Fruit fly (Drosophila melanogaster): ENCODE results near the gene heca.
A peak's percentile ranks its signal among the peaks of the same experiment; 100 is the strongest.

The heca gene

dm6 chr3R:30388215-30388871 is 110.6 kb downstream of the heca start (continued):
- TF ChIP-seq acj6 (GFP tag; optimal IDR thresholded peaks at IDR 0.05) (peak; percentile 97), CG1621 (tag; optimal IDR thresholded peaks at IDR 0.05) (peak; percentile 90), CG10631 (GFP tag; optimal IDR thresholded peaks at IDR 0.05) (peak; percentile 97), CG8632 (GFP tag; optimal IDR thresholded peaks at IDR 0.05) (peak; percentile 97), fd59A (GFP tag; optimal IDR thresholded peaks at IDR 0.05) (peak; percentile 98), net (GFP tag; optimal IDR thresholded peaks at IDR 0.05) (peak; percentile 98), Smox (GFP tag; optimal IDR thresholded peaks at IDR 0.05) (peak; percentile 96), CG6854 (GFP tag; optimal IDR thresholded peaks at IDR 0.05) (peak; percentile 93), Gug (GFP tag; IDR thresholded peaks at IDR 0.05) (peak; percentile 84), CG16779 (tag; optimal IDR thresholded peaks at IDR 0.05) (peak; percentile 93), CG11294 (GFP tag; IDR thresholded peaks at IDR 0.05) (peak; percentile 85), topi (GFP tag; optimal IDR thresholded peaks at IDR 0.05) (peak; percentile 98), lz (GFP tag; optimal IDR thresholded peaks at IDR 0.05) (peak; percentile 98), CG7368 (GFP tag; optimal IDR thresholded peaks at IDR 0.05) (peak; percentile 92), CG6163 (GFP tag; IDR thresholded peaks at IDR 0.05) (peak; percentile 89), vri (GFP tag; optimal IDR thresholded peaks at IDR 0.05) (peak; percentile 89), esn (GFP tag; optimal IDR thresholded peaks at IDR 0.05) (peak; percentile 99), CG6792 (GFP tag; optimal IDR thresholded peaks at IDR 0.05) (peak; percentile 98), achi (GFP tag; optimal IDR thresholded peaks at IDR 0.05) (peak; percentile 95), Sox102F (GFP tag; optimal IDR thresholded peaks at IDR 0.05) (peak; percentile 94), CG11902 (GFP tag; optimal IDR thresholded peaks at IDR 0.05) (peak; percentile 95), dac (GFP tag; optimal IDR thresholded peaks at IDR 0.05) (peak; percentile 93), Hr38 (GFP tag; optimal IDR thresholded peaks at IDR 0.05) (peak; percentile 46), CG3919 (GFP tag; optimal IDR thresholded peaks at IDR 0.05) (peak; percentile 97)

- TF ChIP-seq Eip93F (GFP tag; optimal IDR thresholded peaks at IDR 0.05) (peak; percentile 17), ss (GFP tag; optimal IDR thresholded peaks at IDR 0.05) (peak in 1 of 2 experiments; percentile 8), vri (GFP tag; optimal IDR thresholded peaks at IDR 0.05) (no peak), Sox14 (GFP tag; optimal IDR thresholded peaks at IDR 0.05) (no peak), dsx (GFP tag; optimal IDR thresholded peaks at IDR 0.05; ENCODE audit: poor library complexity, severe bottlenecking) (peak; percentile 13)
Observed at dm6 chr3R:30389096-30389495, 111.4 kb downstream of the heca start.

DNA sequence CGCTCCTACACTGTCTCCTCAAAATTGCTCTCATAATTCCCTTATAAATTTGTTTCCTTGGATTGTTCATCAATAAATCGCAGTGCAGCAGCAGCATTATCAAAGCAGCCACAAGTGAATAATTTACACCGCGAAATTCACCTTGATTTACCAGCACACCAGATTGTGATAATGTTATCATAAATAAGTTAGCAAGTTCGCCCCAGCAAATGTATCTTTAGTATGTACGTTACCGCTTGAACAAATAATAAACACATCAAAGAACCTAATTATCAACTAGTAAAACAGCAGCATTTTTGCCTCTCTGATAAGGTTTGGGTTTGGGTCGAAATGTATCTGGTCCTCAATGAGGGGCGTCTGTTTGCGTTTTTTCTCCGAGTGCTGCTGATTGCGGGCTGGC is 112.6 kb downstream of the heca start:
- TF ChIP-seq svp (GFP tag) = peak; percentile 25
- peak; percentile 30 for TF ChIP-seq fkh (GFP tag; optimal IDR thresholded peaks at IDR 0.05)
- peak; percentile 43 for TF ChIP-seq Eip78C (GFP tag)
- TF ChIP-seq CG7368 (GFP tag; optimal IDR thresholded peaks at IDR 0.05) = no peak

dm6 chr3R:30391098-30391497 is 113.4 kb downstream of the heca start:
- TF ChIP-seq CG8119 (GFP tag; IDR thresholded peaks at IDR 0.05) (0 out of 3 replicates have a peak, but pooled peaks have one; percentile 28), vri (GFP tag; optimal IDR thresholded peaks at IDR 0.05) (peak; percentile 82), svp (GFP tag) (peak; percentile 57), CG4318 (GFP tag; optimal IDR thresholded peaks at IDR 0.05) (no peak)

- TF ChIP-seq CG10669 (GFP tag; optimal IDR thresholded peaks at IDR 0.05) (no peak), CG11294 (GFP tag; IDR thresholded peaks at IDR 0.05) (no peak), CG6854 (GFP tag; optimal IDR thresholded peaks at IDR 0.05) (no peak), CG16779 (tag; optimal IDR thresholded peaks at IDR 0.05) (no peak), acj6 (GFP tag; optimal IDR thresholded peaks at IDR 0.05) (peak; percentile 19), Sox14 (GFP tag; optimal IDR thresholded peaks at IDR 0.05) (no peak), Sox102F (GFP tag; optimal IDR thresholded peaks at IDR 0.05) (peak; percentile 32), salr (GFP tag; optimal IDR thresholded peaks at IDR 0.05) (no peak), CG3032 (tag; optimal IDR thresholded peaks at IDR 0.05) (no peak), CG8632 (GFP tag; optimal IDR thresholded peaks at IDR 0.05) (no peak), pdm3 (GFP tag; optimal IDR thresholded peaks at IDR 0.05) (peak; percentile 33), topi (GFP tag; optimal IDR thresholded peaks at IDR 0.05) (peak; percentile 38), CG6163 (GFP tag; IDR thresholded peaks at IDR 0.05) (no peak), Ets96B (tag; optimal IDR thresholded peaks at IDR 0.05) (no peak), svp (GFP tag) (peak; percentile 75), fkh (GFP tag; optimal IDR thresholded peaks at IDR 0.05) (no peak), spab (GFP tag; optimal IDR thresholded peaks at IDR 0.05) (no peak), CG6276 (GFP tag; optimal IDR thresholded peaks at IDR 0.05) (no peak), Eip78C (GFP tag) (peak; percentile 66), CG6808 (GFP tag; optimal IDR thresholded peaks at IDR 0.05) (no peak), OdsH (GFP tag; optimal IDR thresholded peaks at IDR 0.05) (peak; percentile 6)
Observed at dm6 chr3R:30391950-30392349, 114.2 kb downstream of the heca start.

Data from whole organism, prepupa.